Worm (Caenorhabditis elegans) whole organism, midembryonic: Measurements from ENCODE around the gene F26F2.10.

Experiments
- med-1 ChIP-seq: sonication (generic microtip); optimal IDR thresholded peaks from 2 replicates; lab custom pipeline; 2017; ENCODE audit warnings: missing genetic modification characterization, mild to moderate bottlenecking, missing compliant biosample characterization, antibody characterized with exemption, missing genetic modification reagents; ENCODE audit not compliant: insufficient read depth
- ref-1 ChIP-seq: fragments of 200-800 bp; sonication (Bioruptor generic); conservative IDR thresholded peaks from 2 replicates; pipeline ENCODE4 v1.3.6; 2022; ENCODE audit warnings: missing genetic modification reagents, missing genetic modification characterization, missing compliant biosample characterization

ce11 chrV:20547048-20547447, 47.6 kb downstream of the F26F2.10 start, which contains the start of gene Y38H6C.18:
- TF ChIP-seq med-1 (no peak), ref-1 (GFP tag; lab: Robert Waterston, UW) (no peak)
